Fruit fly (Drosophila melanogaster) whole organism: ENCODE measurements around the gene CG6962.

Source experiments
- CG8478 ChIP-seq: fragments of >200 bp; optimal IDR thresholded peaks from 2 replicates; lab custom pipeline; 2018; ENCODE audit warnings: inconsistent platforms
- Dll ChIP-seq: fragments of >200 bp; optimal IDR thresholded peaks from 2 replicates; lab custom pipeline; 2017
- EcR ChIP-seq, 2 experiments: fragments of >200 bp; optimal IDR thresholded peaks; 2 replicates each; lab custom pipeline; 2017; ENCODE audit warnings: missing biosample characterization in 2 of 2, missing genetic modification characterization in 2 of 2, missing genetic modification reagents in 2 of 2
- pan ChIP-seq: fragments of >200 bp; optimal IDR thresholded peaks from 2 replicates; lab custom pipeline; 2017
- psq ChIP-seq: fragments of >200 bp; optimal IDR thresholded peaks from 2 replicates; lab custom pipeline; 2017
- usp ChIP-seq: fragments of >200 bp; optimal IDR thresholded peaks from 2 replicates; lab custom pipeline; 2017; ENCODE audit warnings: missing biosample characterization, missing genetic modification characterization, mixed read lengths

CG6962 gene

DNA sequence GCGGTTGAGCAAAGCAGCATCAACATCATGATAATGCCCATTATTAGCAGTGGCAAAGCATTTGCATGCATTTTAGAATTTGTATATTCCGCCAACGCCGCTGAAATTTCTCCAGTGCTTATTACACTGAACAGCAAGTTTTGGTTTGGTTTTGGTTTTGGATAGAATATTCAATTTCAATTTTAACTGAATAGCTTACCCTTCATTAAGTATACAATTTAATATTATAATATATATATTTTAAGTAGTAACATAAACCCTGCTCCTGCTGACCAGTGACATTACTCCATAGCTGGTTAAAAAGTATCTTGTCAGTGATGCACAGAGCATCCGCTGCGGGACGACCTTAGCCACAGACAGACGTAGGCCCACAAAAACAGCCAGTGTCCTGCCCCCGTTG is 35.0 kb downstream of the CG6962 start:
- no peak for TF ChIP-seq Dll
- no peak for TF ChIP-seq CG8478 (lab: Kevin White, UChicago)
- no peak for TF ChIP-seq EcR (GFP tag; optimal IDR thresholded peaks at IDR 0.05; lab: Kevin White, UChicago)
- TF ChIP-seq psq (lab: Kevin White, UChicago) = no peak
- no peak for TF ChIP-seq pan (lab: Kevin White, UChicago)
- no peak for TF ChIP-seq usp

DNA sequence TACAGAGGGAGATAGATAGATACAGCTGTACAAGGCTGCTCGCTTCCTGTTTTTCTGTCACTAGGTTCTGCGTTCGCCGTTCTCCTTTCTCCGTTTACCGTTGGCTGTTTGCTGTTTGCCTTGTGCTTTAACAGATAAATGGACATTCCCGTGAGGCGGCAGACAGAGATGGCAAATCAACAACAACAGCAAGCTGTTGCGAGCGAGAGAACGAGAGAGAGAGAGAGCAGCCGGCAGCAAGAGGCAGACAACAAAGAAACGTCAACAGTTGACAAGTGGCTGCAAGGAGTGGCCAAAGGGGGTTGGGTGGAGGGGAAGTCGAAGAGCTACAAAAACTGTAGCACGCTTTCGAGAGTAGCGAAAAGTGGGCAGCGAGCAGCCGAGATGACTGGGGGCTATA is 48.9 kb downstream of the CG6962 start:
- TF ChIP-seq psq (lab: Kevin White, UChicago) = no peak
- TF ChIP-seq CG8478 (lab: Kevin White, UChicago) = no peak
- no peak for TF ChIP-seq EcR (GFP tag; optimal IDR thresholded peaks at IDR 0.05; lab: Kevin White, UChicago)

DNA sequence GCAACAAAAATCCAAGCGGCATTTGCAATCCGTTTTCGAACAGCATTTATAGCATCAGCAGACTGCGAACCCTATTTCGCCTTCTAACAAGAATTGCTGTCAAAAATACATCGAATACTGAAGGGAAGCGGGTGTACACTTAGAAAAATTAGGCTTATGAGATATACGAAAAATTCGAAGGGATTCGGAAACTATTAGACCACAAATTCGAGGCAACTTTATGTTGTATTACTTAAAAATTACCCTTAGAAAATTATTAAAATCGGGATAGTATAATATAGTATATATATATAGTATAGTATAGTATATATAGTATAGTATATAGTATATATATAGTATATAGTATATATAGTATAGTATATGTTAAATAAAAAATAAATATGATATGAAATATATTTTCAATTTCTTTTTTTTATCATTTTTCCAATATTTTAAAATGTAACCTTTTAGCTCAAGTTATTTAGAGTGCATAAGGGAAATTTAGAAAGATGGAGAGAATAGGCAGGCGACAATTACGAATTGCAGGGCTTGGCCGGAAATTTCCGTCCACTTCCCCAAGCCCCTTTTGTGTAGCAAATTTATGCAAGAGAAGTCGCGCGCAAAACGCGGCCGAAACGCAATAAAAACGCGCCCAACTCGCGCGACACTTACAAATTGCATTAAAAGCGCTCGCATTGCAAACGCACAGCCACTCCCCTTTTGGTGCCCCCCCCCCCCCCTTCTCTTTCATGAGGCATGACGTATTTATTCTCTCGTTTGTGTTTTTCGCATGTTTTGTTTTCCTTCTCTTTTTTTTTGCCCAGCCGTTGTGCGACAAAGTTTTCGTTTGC is 51.4 kb downstream of the CG6962 start:
- TF ChIP-seq EcR (GFP tag; optimal IDR thresholded peaks at IDR 0.05; lab: Kevin White, UChicago) (no peak), Dll (no peak), usp (no peak), psq (lab: Kevin White, UChicago) (no peak), pan (lab: Kevin White, UChicago) (no peak), CG8478 (lab: Kevin White, UChicago) (no peak)
